Fruit fly (Drosophila melanogaster): Measurements from ENCODE around the gene Hmt-1.

Gene Hmt-1

DNA sequence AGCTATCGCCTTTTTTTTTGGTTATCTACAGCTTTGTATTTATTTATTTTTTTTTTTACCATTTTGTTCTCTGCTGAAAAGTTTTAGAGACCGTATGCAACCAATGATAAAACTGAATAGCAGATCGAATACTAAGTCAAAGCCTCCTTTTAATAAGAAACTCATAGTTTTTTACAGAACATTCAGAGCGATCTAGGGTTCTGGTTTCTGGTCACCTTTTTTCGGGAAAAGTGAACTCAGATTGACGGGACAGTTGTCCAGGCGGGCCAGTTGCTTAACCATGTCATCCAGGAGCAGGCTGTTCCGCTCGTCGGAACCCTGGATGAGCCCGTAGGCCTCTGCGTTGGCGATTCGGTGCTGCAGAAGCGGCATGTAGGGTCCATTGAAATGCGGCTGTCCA, 23.9 kb downstream of the Hmt-1 start, which contains the start of gene CG43318:
CG43318 (minus strand) TSS at position 101 of the 400 bp plus-strand sequence.
- no peak for TF ChIP-seq noc (tag; optimal IDR thresholded peaks at IDR 0.05)

DNA sequence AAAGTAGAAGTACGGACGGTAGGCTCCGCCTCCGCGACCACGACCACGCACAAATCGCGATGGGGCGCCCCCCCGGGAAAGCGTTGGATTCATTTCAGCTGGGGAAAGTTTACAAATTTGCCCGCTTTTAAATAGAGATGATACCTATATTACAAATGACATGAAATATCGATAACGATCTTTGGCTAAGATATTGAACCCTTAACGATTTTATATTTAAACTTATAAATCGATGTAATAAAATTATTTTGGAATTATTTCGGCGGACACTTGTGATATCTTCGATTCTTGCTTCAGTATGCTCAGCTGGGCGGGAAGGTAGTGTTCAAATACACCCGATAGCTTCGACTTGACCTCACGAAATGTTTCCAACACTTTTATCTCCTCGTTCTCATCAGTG, 24.7 kb downstream of the Hmt-1 start, which contains the start of gene rec:
rec (minus strand) TSS at position 108 of the 400 bp plus-strand sequence.
- no peak for TF ChIP-seq noc (tag; optimal IDR thresholded peaks at IDR 0.05)

DNA sequence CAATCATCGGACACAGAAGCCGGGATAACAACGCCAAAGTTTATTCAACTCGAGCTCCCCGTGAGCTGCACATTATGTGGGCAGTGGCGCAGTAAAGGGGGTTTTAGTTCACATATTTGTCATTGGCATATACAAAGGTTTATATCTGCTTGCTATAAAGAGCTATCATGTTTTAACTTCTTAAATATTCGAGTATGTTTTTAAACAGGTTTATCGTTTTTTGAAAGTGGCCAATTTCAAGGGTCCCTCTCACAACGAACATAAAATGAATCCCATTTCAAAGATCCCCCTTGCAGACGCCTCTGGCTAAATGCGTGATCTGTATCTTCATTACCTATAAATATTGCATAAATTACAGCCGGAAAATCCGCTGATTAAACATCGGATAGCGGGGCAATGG, 29.7 kb downstream of the Hmt-1 start:
- TF ChIP-seq noc (tag; optimal IDR thresholded peaks at IDR 0.05), result no peak

DNA sequence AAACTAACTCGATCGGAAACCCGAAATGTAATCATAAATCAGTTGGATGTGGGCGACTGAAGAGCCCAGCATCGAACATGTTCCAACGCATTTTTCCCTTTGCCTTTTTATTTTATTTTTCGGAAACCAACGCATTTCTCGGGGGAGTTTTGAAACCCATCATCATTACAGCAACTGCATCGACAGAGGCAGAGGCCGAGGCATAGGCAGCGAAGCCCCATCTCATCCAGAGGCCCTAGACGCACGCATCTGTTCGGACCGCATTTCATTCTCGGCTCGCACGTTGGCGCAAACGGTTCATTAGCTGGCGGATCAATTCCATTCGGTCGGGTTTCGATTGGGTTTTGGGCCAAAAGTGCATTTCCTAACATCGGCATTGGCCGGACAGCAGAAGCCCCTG, 31.7 kb downstream of the Hmt-1 start, which contains the start of gene CG4576:
CG4576 (plus strand) TSS at position 227 of the 400 bp plus-strand sequence.
- TF ChIP-seq noc (tag; optimal IDR thresholded peaks at IDR 0.05), result no peak

DNA sequence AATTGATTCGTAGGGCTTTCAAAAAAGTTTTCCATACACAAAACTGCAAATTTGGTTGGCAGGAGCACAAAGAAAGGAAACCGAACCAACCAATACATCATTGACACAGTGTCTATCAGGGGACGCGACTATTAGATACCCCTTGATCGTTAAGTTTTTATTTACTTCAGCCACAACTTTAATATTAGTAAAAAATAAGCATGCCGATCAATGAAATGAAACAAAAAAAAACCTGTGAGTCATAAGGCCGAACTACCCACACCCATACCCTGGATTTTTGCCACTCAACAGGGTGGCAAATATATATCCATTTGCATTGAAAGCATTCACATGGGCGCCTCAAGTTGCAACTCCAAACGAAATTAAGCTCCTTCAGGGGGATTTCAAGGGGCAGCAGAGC, 41.0 kb downstream of the Hmt-1 start:
- no peak for TF ChIP-seq noc (tag; optimal IDR thresholded peaks at IDR 0.05)

DNA sequence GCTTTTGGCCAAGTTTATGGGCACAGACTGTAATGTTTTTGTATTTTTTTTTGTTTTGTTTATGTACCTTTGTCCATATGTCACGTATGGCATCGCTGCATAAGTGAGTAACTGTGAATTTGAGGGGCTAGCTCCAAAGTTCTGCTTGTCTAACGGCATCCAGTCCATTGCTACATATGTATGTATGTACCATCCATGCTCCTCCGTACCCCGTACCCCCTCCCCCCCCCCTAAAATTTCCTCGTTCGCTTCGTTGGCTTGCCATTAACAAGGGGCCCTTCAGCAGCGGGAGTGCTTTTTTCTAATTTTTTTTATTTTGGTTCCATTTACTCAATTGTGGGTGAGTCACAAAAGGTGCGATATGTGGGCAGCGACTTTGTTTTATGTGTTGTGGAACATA, 43.1 kb downstream of the Hmt-1 start:
- no peak for TF ChIP-seq noc (tag; optimal IDR thresholded peaks at IDR 0.05)

DNA sequence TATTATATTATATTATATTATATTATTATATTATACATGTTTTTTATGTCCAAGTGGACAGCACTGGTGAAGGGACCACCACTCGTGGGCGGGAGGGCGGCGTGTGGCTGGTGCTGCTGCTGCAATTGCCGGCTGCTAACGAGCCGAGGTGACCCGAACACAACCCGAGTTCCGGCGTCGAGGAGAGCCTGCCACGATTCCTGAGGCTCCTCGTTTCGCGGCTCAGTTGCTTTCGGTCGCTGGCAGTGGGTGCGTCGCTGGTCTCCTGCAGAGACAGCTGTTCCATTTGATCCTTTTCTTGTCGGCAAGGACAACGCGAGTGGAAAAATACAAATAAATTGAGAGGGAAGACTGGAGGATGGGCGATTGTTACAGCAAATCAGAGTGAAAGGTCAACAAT, 46.9 kb downstream of the Hmt-1 start:
- TF ChIP-seq noc (tag; optimal IDR thresholded peaks at IDR 0.05), result no peak

DNA sequence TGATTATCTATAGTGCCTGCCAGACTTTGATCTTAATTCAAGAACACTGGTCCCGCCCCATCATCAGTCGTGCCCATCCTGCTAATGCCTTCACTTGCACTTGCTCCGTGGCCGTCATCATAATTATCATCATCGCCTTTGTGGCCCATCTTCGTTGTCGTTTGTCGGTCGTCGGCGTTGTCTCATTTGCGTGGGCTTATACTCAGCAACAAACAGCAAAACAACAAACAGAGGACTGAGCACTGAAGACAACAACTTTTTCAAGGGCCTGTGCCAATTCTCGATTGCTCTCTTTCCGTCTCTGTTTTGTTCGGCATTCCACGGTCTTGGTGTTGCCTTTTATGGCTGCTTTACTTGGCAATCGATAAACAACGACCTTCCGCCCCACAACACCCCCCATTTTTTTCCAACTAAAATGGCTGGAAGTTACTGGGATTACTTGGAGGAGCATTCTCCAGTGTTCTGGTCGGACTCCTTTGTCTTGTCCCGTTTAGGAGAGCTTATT, 49.3 kb downstream of the Hmt-1 start:
- TF ChIP-seq noc (tag; optimal IDR thresholded peaks at IDR 0.05), result no peak

DNA sequence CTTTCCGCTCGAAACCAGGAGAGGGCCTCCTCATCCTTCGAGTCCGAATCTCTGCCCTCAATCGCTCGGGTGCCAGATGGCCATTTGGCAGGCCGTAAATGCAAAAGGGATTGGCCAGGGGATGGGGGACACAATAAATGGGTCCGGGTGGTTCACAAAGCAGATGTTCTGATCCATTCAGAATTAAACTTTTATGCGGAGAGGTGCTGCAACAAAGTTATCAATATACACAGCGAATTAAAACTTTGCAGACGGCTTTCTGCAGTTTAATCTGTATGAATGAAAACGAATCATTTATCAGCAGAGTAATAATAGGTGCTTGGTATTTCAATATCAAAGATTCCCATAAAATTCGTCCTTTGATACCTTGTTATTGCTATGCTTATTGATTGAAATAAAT, 50.0 kb downstream of the Hmt-1 start:
- no peak for TF ChIP-seq noc (tag; optimal IDR thresholded peaks at IDR 0.05)

DNA sequence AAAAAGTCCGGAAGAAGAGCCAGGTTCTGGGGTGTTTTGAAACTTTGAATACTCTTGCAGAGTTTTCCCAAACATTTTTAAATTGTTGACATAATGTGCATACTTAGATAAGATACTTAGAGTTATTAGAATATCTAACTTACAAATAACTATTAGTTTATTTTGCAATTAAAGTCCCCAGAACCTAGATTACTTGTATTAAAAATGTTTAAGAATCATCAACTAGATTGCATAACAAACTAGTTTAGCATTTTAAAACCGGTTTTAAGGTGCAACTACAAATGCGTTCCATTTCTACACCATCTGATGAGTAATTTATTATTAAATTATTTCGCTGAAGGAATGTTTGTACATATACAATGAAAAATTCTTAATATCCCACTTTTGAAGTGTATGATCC, 50.9 kb downstream of the Hmt-1 start:
- no peak for TF ChIP-seq noc (tag; optimal IDR thresholded peaks at IDR 0.05)

DNA sequence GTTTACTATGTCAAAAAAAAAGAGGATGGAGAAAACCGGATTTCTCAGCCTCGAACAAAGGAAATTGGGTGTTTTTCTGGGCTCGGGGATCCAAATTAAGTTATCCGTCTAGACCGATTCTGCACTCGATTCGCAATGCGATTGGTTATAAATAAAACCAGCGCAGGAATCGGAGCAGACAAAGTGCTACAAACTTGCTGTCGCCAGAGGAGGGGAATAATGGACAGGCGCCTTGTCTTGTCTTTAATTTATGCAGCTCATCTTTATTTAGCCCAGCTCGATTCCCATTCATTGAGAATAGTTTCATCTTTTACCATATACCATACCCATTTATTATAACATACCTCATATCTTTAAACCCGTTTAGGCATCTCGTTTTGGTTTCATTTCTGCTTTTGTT, 52.6 kb downstream of the Hmt-1 start:
- no peak for TF ChIP-seq noc (tag; optimal IDR thresholded peaks at IDR 0.05)
